Fruit fly (Drosophila melanogaster): ENCODE data around the gene CG15515.

dm6 chr3R:29933007-29933464 lies 27.8 kb downstream of the CG15515 start, which contains the start of the genes Cog7, CG42557 and CG42558:
- no peak for TF ChIP-seq Hr78 (GFP tag; optimal IDR thresholded peaks at IDR 0.05)
- no peak for TF ChIP-seq brk (GFP tag; optimal IDR thresholded peaks at IDR 0.05)
- TF ChIP-seq OdsH (GFP tag; optimal IDR thresholded peaks at IDR 0.05) = no peak
- TF ChIP-seq CrebA (GFP tag; optimal IDR thresholded peaks at IDR 0.05; ENCODE audit: borderline replicate concordance) = no peak
